Fruit fly (Drosophila melanogaster) whole organism, embryonic: ENCODE measurements around the gene GlyRS.

Experiments used
- CG15073 ChIP-seq: fragments of 200-800 bp; sonication (Bioruptor generic); optimal IDR thresholded peaks from 2 replicates; lab custom pipeline; 2016; ENCODE audit warnings: missing biosample characterization, missing genetic modification characterization
- CG32767 ChIP-seq: fragments of 200-800 bp; sonication (Bioruptor generic); IDR thresholded peaks from 2 replicates; pipeline ENCODE4 v1.3.6; 2022; ENCODE audit warnings: missing biosample characterization, missing genetic modification characterization
- CG3847 ChIP-seq: fragments of 200-800 bp; sonication (Bioruptor generic); IDR thresholded peaks from 2 replicates; pipeline ENCODE4 v1.3.6; 2022; ENCODE audit warnings: missing biosample characterization, missing genetic modification characterization
- CG6272 ChIP-seq: fragments of 200-800 bp; sonication (Bioruptor generic); IDR thresholded peaks from 2 replicates; pipeline ENCODE4 v1.3.6; 2022; ENCODE audit warnings: missing biosample characterization, missing genetic modification characterization
- ERR ChIP-seq: fragments of 200-800 bp; sonication (Bioruptor generic); optimal IDR thresholded peaks from 2 replicates; lab custom pipeline; 2016; ENCODE audit warnings: missing biosample characterization, missing genetic modification characterization
- Mes4 ChIP-seq: fragments of 200-800 bp; sonication (Bioruptor generic); optimal IDR thresholded peaks from 2 replicates; lab custom pipeline; 2016; ENCODE audit warnings: missing biosample characterization, missing genetic modification characterization
- grau ChIP-seq: fragments of 200-800 bp; optimal IDR thresholded peaks from 3 replicates; lab custom pipeline; 2019; ENCODE audit warnings: missing biosample characterization, mild to moderate bottlenecking, missing genetic modification characterization, moderate library complexity
- slbo ChIP-seq: fragments of 200-800 bp; sonication (Bioruptor generic); IDR thresholded peaks from 2 replicates; pipeline ENCODE4 v1.3.6; 2022; ENCODE audit warnings: missing biosample characterization, missing genetic modification characterization

dm6 chr3L:15141118-15142003 is 46.4 kb downstream of the GlyRS start:
- TF ChIP-seq grau (tag; lab: Kevin White, UChicago) (peak; percentile 38), Mes4 (no peak), slbo (GFP tag; lab: Robert Waterston, UW) (peak; percentile 60), CG3847 (GFP tag; lab: Robert Waterston, UW) (no peak), ERR (GFP tag; lab: Kevin White, UChicago) (no peak), CG15073 (no peak), CG32767 (no peak), CG6272 (GFP tag; lab: Robert Waterston, UW) (no peak)
